Worm (Caenorhabditis elegans): Measurements from ENCODE around the gene F43C1.5.

ce11 chrIII:4234642-4235295 lies 5.8 kb downstream of the F43C1.5 start:
- TF ChIP-seq snpc-4 (tag; optimal IDR thresholded peaks at IDR 0.05) (no peak), ama-1 (optimal IDR thresholded peaks at IDR 0.05) (no peak), nhr-28 (tag; optimal IDR thresholded peaks at IDR 0.05) (no peak), elt-2 (tag; optimal IDR thresholded peaks at IDR 0.05) (no peak), zag-1 (tag; optimal IDR thresholded peaks at IDR 0.05) (no peak), pha-4 (tag; optimal IDR thresholded peaks at IDR 0.05) (no peak)

Measured in whole organism, L3 larva.